Fruit fly (Drosophila melanogaster) whole organism, prepupa: ENCODE measurements around the gene CG13692.

ENCODE experiments used
- CG15336 ChIP-seq: fragments of 200-800 bp; sonication (Bioruptor generic); IDR thresholded peaks from 2 replicates; pipeline ENCODE4 v1.3.6; 2022; ENCODE audit warnings: missing biosample characterization, missing genetic modification characterization
- CG16779 ChIP-seq: fragments of 200-800 bp; sonication (Bioruptor generic); optimal IDR thresholded peaks from 3 replicates; lab custom pipeline; 2017; ENCODE audit warnings: missing biosample characterization, mild to moderate bottlenecking, missing genetic modification characterization
- CG32006 ChIP-seq: fragments of 200-800 bp; sonication (Bioruptor generic); optimal IDR thresholded peaks from 3 replicates; lab custom pipeline; 2017; ENCODE audit warnings: missing biosample characterization, mild to moderate bottlenecking, missing genetic modification characterization
- CG6792 ChIP-seq: fragments of 200-800 bp; sonication (Bioruptor generic); optimal IDR thresholded peaks from 3 replicates; lab custom pipeline; 2016; ENCODE audit warnings: missing biosample characterization, missing genetic modification characterization
- CG8632 ChIP-seq: fragments of 200-800 bp; sonication (Bioruptor generic); optimal IDR thresholded peaks from 3 replicates; lab custom pipeline; 2016; ENCODE audit warnings: missing biosample characterization, missing genetic modification characterization
- Ets96B ChIP-seq: fragments of 200-800 bp; optimal IDR thresholded peaks from 2 replicates; lab custom pipeline; 2019; ENCODE audit warnings: missing biosample characterization, mild to moderate bottlenecking, missing genetic modification characterization, moderate library complexity
- Hr39 ChIP-seq: fragments of 200-800 bp; sonication (Bioruptor generic); optimal IDR thresholded peaks from 2 replicates; lab custom pipeline; 2016; ENCODE audit warnings: missing biosample characterization, missing genetic modification characterization
- Hr4 ChIP-seq: fragments of 200-800 bp; sonication (Bioruptor generic); optimal IDR thresholded peaks from 3 replicates; lab custom pipeline; 2016; ENCODE audit warnings: missing biosample characterization, missing genetic modification characterization
- net ChIP-seq: fragments of 200-800 bp; sonication (Bioruptor generic); optimal IDR thresholded peaks from 3 replicates; lab custom pipeline; 2016; ENCODE audit warnings: missing biosample characterization, missing genetic modification characterization
- vri ChIP-seq: fragments of 200-800 bp; sonication (Bioruptor generic); optimal IDR thresholded peaks from 3 replicates; lab custom pipeline; 2016; ENCODE audit warnings: missing biosample characterization, mild to moderate bottlenecking, missing genetic modification characterization

DNA sequence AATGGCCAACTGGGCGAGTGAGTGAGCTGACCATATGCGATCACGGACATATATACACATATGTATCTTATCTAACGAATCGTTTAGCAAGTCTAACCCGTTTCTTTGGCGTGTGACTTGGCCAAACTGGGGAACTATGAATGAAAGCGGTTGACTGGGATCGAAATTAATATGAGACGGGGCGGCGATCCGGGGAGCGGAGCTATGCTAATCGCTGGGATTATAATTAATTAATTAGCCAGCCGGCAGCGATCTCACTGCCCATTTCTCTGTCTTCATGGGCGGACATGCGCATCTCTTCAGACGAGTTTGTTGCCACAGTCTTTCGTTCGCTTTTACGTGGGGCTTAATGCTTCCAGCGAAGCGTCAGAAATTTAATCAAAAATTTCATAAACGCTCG, 29.0 kb upstream of the CG13692 start:
- TF ChIP-seq CG6792 (GFP tag; lab: Kevin White, UChicago) (no peak), Hr39 (GFP tag; lab: Kevin White, UChicago) (no peak), net (GFP tag; lab: Kevin White, UChicago) (no peak), Hr4 (GFP tag; lab: Kevin White, UChicago) (no peak), Ets96B (no peak), CG32006 (GFP tag; lab: Kevin White, UChicago) (no peak), vri (GFP tag; lab: Kevin White, UChicago) (no peak), CG16779 (tag; lab: Kevin White, UChicago) (no peak), CG15336 (no peak), CG8632 (GFP tag; lab: Kevin White, UChicago) (no peak)
